Fruit fly (Drosophila melanogaster) Kc167 (cell line): ENCODE data around the gene CG14456.
"Not testable (repeated sequence)": the region's sequence is repeated elsewhere in the genome, so short reads cannot be mapped to it uniquely, and the experiment has no call there.

Experiments
- Myc ChIP-seq: fragments of >200 bp; optimal IDR thresholded peaks from 2 replicates; lab custom pipeline; 2017; ENCODE audit warnings: missing external identifiers
- h ChIP-seq: fragments of >200 bp; optimal IDR thresholded peaks from 3 replicates; lab custom pipeline; 2018; ENCODE audit warnings: missing external identifiers
- insv ChIP-seq: fragments of >200 bp; optimal IDR thresholded peaks from 3 replicates; lab custom pipeline; 2018; ENCODE audit warnings: missing external identifiers
- psq ChIP-seq: fragments of >200 bp; optimal IDR thresholded peaks from 2 replicates; lab custom pipeline; 2017; ENCODE audit warnings: missing external identifiers
- ttk ChIP-seq: sonication (Bioruptor generic); optimal IDR thresholded peaks from 2 replicates; lab custom pipeline; 2017; ENCODE audit warnings: missing external identifiers

dm6 chr3L:22692428-22692827 is 5.4 kb downstream of the CG14456 start, which contains the start of gene CG14454:
- TF ChIP-seq h; ttk (lab: Kevin White, UChicago); psq (lab: Kevin White, UChicago); insv (lab: Kevin White, UChicago); Myc (lab: Kevin White, UChicago): not testable (repeated sequence)
